Worm (Caenorhabditis elegans) whole organism, late embryonic: ENCODE results near the gene pbo-1.

Source experiments
- ama-1 ChIP-seq: fragments of 150-350 bp; optimal IDR thresholded peaks from 2 replicates; lab custom pipeline; 2014
- ceh-6 ChIP-seq: fragments of 200-800 bp; sonication (Bioruptor generic); optimal IDR thresholded peaks from 2 replicates; lab custom pipeline; 2018; ENCODE audit warnings: mild to moderate bottlenecking, missing genetic modification characterization, missing compliant biosample characterization
- fkh-6 ChIP-seq: sonication (generic microtip); optimal IDR thresholded peaks from 2 replicates; lab custom pipeline; 2016; ENCODE audit warnings: missing genetic modification characterization, missing compliant biosample characterization
- npax-4 ChIP-seq: sonication (generic microtip); optimal IDR thresholded peaks from 2 replicates; lab custom pipeline; 2016; ENCODE audit warnings: missing genetic modification characterization, missing compliant biosample characterization
- pha-2 ChIP-seq: sonication (generic microtip); optimal IDR thresholded peaks from 2 replicates; lab custom pipeline; 2017; ENCODE audit warnings: mild to moderate bottlenecking, missing genetic modification characterization, missing compliant biosample characterization

ce11 chrIII:2676097-2676496, 10.2 kb downstream of the pbo-1 start:
- TF ChIP-seq npax-4 (tag; lab: Kevin White, UChicago) (no peak), ama-1 (lab: Kevin White, UChicago) (no peak), pha-2 (tag; lab: Kevin White, UChicago) (no peak), ceh-6 (GFP tag; lab: Kevin White, UChicago) (no peak), fkh-6 (no peak)
